Worm (Caenorhabditis elegans) whole organism, L3 larva: ENCODE measurements around the gene sprr-2.

Source experiments
- R02D3.7 ChIP-seq: fragments of 150-350 bp; optimal IDR thresholded peaks from 2 replicates; lab custom pipeline; 2014; ENCODE audit warnings: missing biosample characterization, missing genetic modification characterization
- ZK546.5 ChIP-seq: sonication (generic microtip); optimal IDR thresholded peaks from 2 replicates; lab custom pipeline; 2017; ENCODE audit warnings: missing biosample characterization, missing genetic modification characterization
- aly-2 ChIP-seq: fragments of 150-350 bp; optimal IDR thresholded peaks from 2 replicates; lab custom pipeline; 2014; ENCODE audit warnings: missing biosample characterization, missing genetic modification characterization
- ama-1 ChIP-seq: fragments of 150-350 bp; optimal IDR thresholded peaks from 2 replicates; lab custom pipeline; 2018
- ceh-16 ChIP-seq: sonication (generic microtip); optimal IDR thresholded peaks from 2 replicates; lab custom pipeline; 2017; ENCODE audit warnings: missing biosample characterization, missing genetic modification characterization
- ceh-28 ChIP-seq: fragments of 150-350 bp; optimal IDR thresholded peaks from 2 replicates; lab custom pipeline; 2014; ENCODE audit warnings: missing biosample characterization, missing genetic modification reagents, missing genetic modification characterization
- ceh-82 ChIP-seq: fragments of 150-350 bp; optimal IDR thresholded peaks from 2 replicates; lab custom pipeline; 2014; ENCODE audit warnings: missing biosample characterization, missing genetic modification characterization
- ceh-9 ChIP-seq: sonication (generic microtip); optimal IDR thresholded peaks from 2 replicates; lab custom pipeline; 2018; ENCODE audit warnings: missing biosample characterization, missing genetic modification characterization
- egl-27 ChIP-seq: sonication (generic microtip); optimal IDR thresholded peaks from 4 replicates; lab custom pipeline; 2017; ENCODE audit warnings: missing biosample characterization, missing genetic modification reagents, missing genetic modification characterization
- egl-5 ChIP-seq: fragments of 150-350 bp; optimal IDR thresholded peaks from 2 replicates; lab custom pipeline; 2017; ENCODE audit warnings: missing biosample characterization, missing genetic modification reagents, missing genetic modification characterization, inconsistent platforms
- elt-1 ChIP-seq: fragments of 150-350 bp; optimal IDR thresholded peaks from 2 replicates; lab custom pipeline; 2014; ENCODE audit warnings: missing biosample characterization, missing genetic modification characterization
- elt-2 ChIP-seq: sonication (generic microtip); optimal IDR thresholded peaks from 2 replicates; lab custom pipeline; 2016; ENCODE audit warnings: missing genetic modification reagents, mild to moderate bottlenecking, missing genetic modification characterization, missing compliant biosample characterization
- eor-1 ChIP-seq, 2 experiments: fragments of 150-350 bp; optimal IDR thresholded peaks; 2 replicates each; lab custom pipeline; 2014 to 2018; ENCODE audit warnings: missing biosample characterization in 2 of 2, missing genetic modification characterization in 2 of 2
- fkh-10 ChIP-seq: sonication (generic microtip); optimal IDR thresholded peaks from 2 replicates; lab custom pipeline; 2017; ENCODE audit warnings: missing biosample characterization, missing genetic modification reagents, missing genetic modification characterization
- fkh-2 ChIP-seq: fragments of 150-350 bp; optimal IDR thresholded peaks from 2 replicates; lab custom pipeline; 2014; ENCODE audit warnings: missing biosample characterization, missing genetic modification reagents, missing genetic modification characterization
- fos-1 ChIP-seq: fragments of 150-350 bp; optimal IDR thresholded peaks from 2 replicates; lab custom pipeline; 2014; ENCODE audit warnings: missing biosample characterization, missing genetic modification characterization
- hmg-11 ChIP-seq: sonication (generic microtip); optimal IDR thresholded peaks from 2 replicates; lab custom pipeline; 2016; ENCODE audit warnings: missing genetic modification characterization, missing compliant biosample characterization
- jun-1 ChIP-seq: fragments of 150-350 bp; optimal IDR thresholded peaks from 2 replicates; lab custom pipeline; 2014; ENCODE audit warnings: missing biosample characterization, missing genetic modification reagents, missing genetic modification characterization
- lin-39 ChIP-seq: fragments of 150-350 bp; optimal IDR thresholded peaks from 2 replicates; lab custom pipeline; 2018; ENCODE audit warnings: missing biosample characterization, missing genetic modification reagents, missing genetic modification characterization
- lsy-12 ChIP-seq: sonication (generic microtip); optimal IDR thresholded peaks from 2 replicates; lab custom pipeline; 2016; ENCODE audit warnings: mild to moderate bottlenecking, missing genetic modification characterization, missing compliant biosample characterization
- mdl-1 ChIP-seq: fragments of 150-350 bp; optimal IDR thresholded peaks from 2 replicates; lab custom pipeline; 2014; ENCODE audit warnings: missing biosample characterization, missing genetic modification characterization
- mml-1 ChIP-seq: fragments of 150-350 bp; sonication (generic microtip); optimal IDR thresholded peaks from 3 replicates; lab custom pipeline; 2014; ENCODE audit warnings: missing biosample characterization, missing genetic modification characterization
- nfya-1 ChIP-seq: sonication (generic microtip); optimal IDR thresholded peaks from 2 replicates; lab custom pipeline; 2017; ENCODE audit warnings: missing genetic modification characterization, mild to moderate bottlenecking, missing compliant biosample characterization, antibody characterized with exemption, moderate library complexity; ENCODE audit not compliant: insufficient read depth
- nhr-11 ChIP-seq: fragments of 150-350 bp; optimal IDR thresholded peaks from 2 replicates; lab custom pipeline; 2014; ENCODE audit warnings: missing biosample characterization, missing genetic modification characterization
- nhr-12 ChIP-seq: fragments of 150-350 bp; optimal IDR thresholded peaks from 2 replicates; lab custom pipeline; 2014; ENCODE audit warnings: missing biosample characterization, missing genetic modification characterization
- nhr-23 ChIP-seq: fragments of 150-350 bp; optimal IDR thresholded peaks from 2 replicates; lab custom pipeline; 2014; ENCODE audit warnings: missing biosample characterization, missing genetic modification reagents, missing genetic modification characterization
- nhr-237 ChIP-seq: fragments of 150-350 bp; optimal IDR thresholded peaks from 2 replicates; lab custom pipeline; 2014; ENCODE audit warnings: missing biosample characterization, missing genetic modification characterization
- nhr-25 ChIP-seq: sonication (generic microtip); optimal IDR thresholded peaks from 2 replicates; lab custom pipeline; 2017; ENCODE audit warnings: missing biosample characterization, missing genetic modification characterization
- nhr-28 ChIP-seq: fragments of 150-350 bp; optimal IDR thresholded peaks from 2 replicates; lab custom pipeline; 2014; ENCODE audit warnings: missing biosample characterization, missing genetic modification characterization
- nhr-43 ChIP-seq: sonication (generic microtip); optimal IDR thresholded peaks from 2 replicates; lab custom pipeline; 2016; ENCODE audit warnings: mild to moderate bottlenecking, missing genetic modification characterization, missing compliant biosample characterization; ENCODE audit not compliant: poor library complexity, severe bottlenecking
- nhr-67 ChIP-seq: fragments of 150-350 bp; optimal IDR thresholded peaks from 2 replicates; lab custom pipeline; 2014; ENCODE audit warnings: missing biosample characterization, missing genetic modification characterization
- nhr-76 ChIP-seq: fragments of 150-350 bp; sonication (generic microtip); optimal IDR thresholded peaks from 5 replicates; lab custom pipeline; 2014; ENCODE audit warnings: missing biosample characterization, missing genetic modification characterization
- nhr-77 ChIP-seq: fragments of 150-350 bp; optimal IDR thresholded peaks from 2 replicates; lab custom pipeline; 2014; ENCODE audit warnings: missing biosample characterization, missing genetic modification characterization
- pha-4 ChIP-seq: fragments of 150-350 bp; optimal IDR thresholded peaks from 2 replicates; lab custom pipeline; 2014; ENCODE audit warnings: missing biosample characterization, missing genetic modification reagents, missing genetic modification characterization
- pqm-1 ChIP-seq: fragments of 150-350 bp; optimal IDR thresholded peaks from 2 replicates; lab custom pipeline; 2017; ENCODE audit warnings: missing biosample characterization, missing genetic modification characterization, inconsistent platforms
- sea-2 ChIP-seq: fragments of 150-350 bp; sonication (generic microtip); optimal IDR thresholded peaks from 4 replicates; lab custom pipeline; 2014; ENCODE audit warnings: missing biosample characterization, missing genetic modification reagents, missing genetic modification characterization
- skn-1 ChIP-seq: fragments of 150-350 bp; optimal IDR thresholded peaks from 2 replicates; lab custom pipeline; 2014; ENCODE audit warnings: missing biosample characterization, missing genetic modification characterization
- snpc-4 ChIP-seq: fragments of 150-350 bp; optimal IDR thresholded peaks from 2 replicates; lab custom pipeline; 2014; ENCODE audit warnings: missing biosample characterization, missing genetic modification characterization
- tbx-2 ChIP-seq: sonication (generic microtip); optimal IDR thresholded peaks from 2 replicates; lab custom pipeline; 2016; ENCODE audit warnings: mild to moderate bottlenecking, missing genetic modification characterization, missing compliant biosample characterization
- unc-39 ChIP-seq: sonication (generic microtip); optimal IDR thresholded peaks from 4 replicates; lab custom pipeline; 2017; ENCODE audit warnings: missing biosample characterization, missing genetic modification characterization
- unc-62 ChIP-seq: fragments of 150-350 bp; sonication (generic microtip); optimal IDR thresholded peaks from 4 replicates; lab custom pipeline; 2014; ENCODE audit warnings: missing biosample characterization, missing genetic modification reagents, missing genetic modification characterization
- zag-1 ChIP-seq: fragments of 150-350 bp; optimal IDR thresholded peaks from 2 replicates; lab custom pipeline; 2014; ENCODE audit warnings: missing biosample characterization, missing genetic modification characterization
- ztf-11 ChIP-seq: fragments of 150-350 bp; optimal IDR thresholded peaks from 2 replicates; lab custom pipeline; 2014; ENCODE audit warnings: missing biosample characterization, missing genetic modification characterization
- ztf-4 ChIP-seq: fragments of 150-350 bp; optimal IDR thresholded peaks from 2 replicates; lab custom pipeline; 2014; ENCODE audit warnings: missing biosample characterization, missing genetic modification characterization

The sprr-2 gene

DNA sequence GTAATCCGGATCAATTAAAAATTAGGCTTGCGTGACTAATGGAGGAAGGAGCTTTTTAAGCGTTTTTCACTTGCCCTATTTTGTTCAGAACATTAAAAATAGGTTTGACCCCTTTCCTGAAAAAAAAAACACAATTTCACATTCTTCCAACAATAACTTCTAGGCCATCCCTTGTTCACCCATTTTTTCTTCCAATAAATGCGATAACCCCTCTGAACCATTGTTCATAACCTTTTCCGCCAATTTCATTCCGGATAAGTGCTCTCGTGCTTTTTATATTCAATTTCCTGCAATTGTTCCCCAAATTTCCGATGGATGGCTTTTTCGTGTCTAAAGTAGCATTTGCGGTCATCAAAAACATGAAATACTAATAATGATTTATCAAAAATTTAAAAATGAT is 22.2 kb downstream of the sprr-2 start:
- TF ChIP-seq mml-1 (tag; lab: Kevin White, UChicago) (no peak), fos-1 (tag; lab: Kevin White, UChicago) (no peak), tbx-2 (tag; lab: Kevin White, UChicago) (peak; percentile 36), ceh-16 (tag; lab: Kevin White, UChicago) (no peak), unc-62 (no peak), unc-39 (no peak), fkh-10 (GFP tag; lab: Kevin White, UChicago) (no peak), lin-39 (tag; lab: Kevin White, UChicago) (no peak), skn-1 (tag; lab: Kevin White, UChicago) (no peak), ceh-28 (no peak), nhr-28 (tag; lab: Kevin White, UChicago) (no peak), nhr-76 (no peak), ZK546.5 (tag; lab: Kevin White, UChicago) (no peak), nhr-23 (tag; lab: Kevin White, UChicago) (peak; percentile 26), nhr-25 (tag; lab: Kevin White, UChicago) (no peak), pha-4 (tag; lab: Kevin White, UChicago) (peak; percentile 25), sea-2 (GFP tag; lab: Kevin White, UChicago) (no peak), ama-1 (lab: Kevin White, UChicago) (peak; percentile 72), nhr-12 (tag; lab: Kevin White, UChicago) (no peak), hmg-11 (no peak), egl-27 (tag; lab: Kevin White, UChicago) (no peak), ceh-9 (tag; lab: Kevin White, UChicago) (no peak), nhr-77 (no peak), lsy-12 (tag; lab: Kevin White, UChicago) (no peak), aly-2 (tag; lab: Kevin White, UChicago) (peak; percentile 31), mdl-1 (tag; lab: Kevin White, UChicago) (no peak), ztf-4 (tag; lab: Kevin White, UChicago) (no peak), nhr-43 (peak; percentile 74), ceh-82 (tag; lab: Kevin White, UChicago) (no peak), nhr-11 (tag; lab: Kevin White, UChicago) (no peak), nhr-237 (tag; lab: Kevin White, UChicago) (no peak), fkh-2 (no peak), eor-1 (tag; optimal IDR thresholded peaks at IDR 0.05; lab: Kevin White, UChicago) (no peak), egl-5 (no peak), elt-2 (tag; lab: Kevin White, UChicago) (no peak), snpc-4 (tag; lab: Kevin White, UChicago) (no peak), jun-1 (tag; lab: Kevin White, UChicago) (no peak)

DNA sequence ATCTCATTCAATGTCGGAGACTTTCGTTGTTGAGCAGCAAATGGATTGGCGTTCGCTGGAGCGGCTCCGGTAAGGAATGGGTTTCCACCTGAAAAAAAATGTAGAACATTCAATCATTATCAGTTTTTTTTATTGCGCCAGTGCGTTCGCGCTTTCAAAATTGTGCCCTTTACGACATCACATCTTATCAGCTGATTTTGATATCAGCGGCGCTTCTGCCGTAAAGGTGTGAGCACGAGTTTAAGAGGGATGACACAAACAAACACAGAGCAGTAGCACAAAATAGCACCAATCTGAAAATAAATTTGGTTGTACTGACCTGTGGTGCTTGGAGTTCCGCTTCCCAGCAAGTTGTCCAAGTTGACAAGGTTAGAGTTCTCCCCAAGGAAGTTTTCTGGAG is 23.5 kb downstream of the sprr-2 start:
- TF ChIP-seq lin-39 (tag; lab: Kevin White, UChicago), result no peak
- peak; percentile 55 for TF ChIP-seq ama-1 (lab: Kevin White, UChicago)
- TF ChIP-seq mdl-1 (tag; lab: Kevin White, UChicago), result no peak
- TF ChIP-seq pqm-1 (tag; lab: Kevin White, UChicago), result peak; percentile 83
- peak; percentile 7 for TF ChIP-seq nhr-43
- peak; percentile 3 for TF ChIP-seq nfya-1 (tag; lab: Kevin White, UChicago)
- peak; percentile 94 for TF ChIP-seq elt-2 (tag; lab: Kevin White, UChicago)
- TF ChIP-seq pha-4 (tag; lab: Kevin White, UChicago), result peak; percentile 29
- peak; percentile 7 for TF ChIP-seq jun-1 (tag; lab: Kevin White, UChicago)

DNA sequence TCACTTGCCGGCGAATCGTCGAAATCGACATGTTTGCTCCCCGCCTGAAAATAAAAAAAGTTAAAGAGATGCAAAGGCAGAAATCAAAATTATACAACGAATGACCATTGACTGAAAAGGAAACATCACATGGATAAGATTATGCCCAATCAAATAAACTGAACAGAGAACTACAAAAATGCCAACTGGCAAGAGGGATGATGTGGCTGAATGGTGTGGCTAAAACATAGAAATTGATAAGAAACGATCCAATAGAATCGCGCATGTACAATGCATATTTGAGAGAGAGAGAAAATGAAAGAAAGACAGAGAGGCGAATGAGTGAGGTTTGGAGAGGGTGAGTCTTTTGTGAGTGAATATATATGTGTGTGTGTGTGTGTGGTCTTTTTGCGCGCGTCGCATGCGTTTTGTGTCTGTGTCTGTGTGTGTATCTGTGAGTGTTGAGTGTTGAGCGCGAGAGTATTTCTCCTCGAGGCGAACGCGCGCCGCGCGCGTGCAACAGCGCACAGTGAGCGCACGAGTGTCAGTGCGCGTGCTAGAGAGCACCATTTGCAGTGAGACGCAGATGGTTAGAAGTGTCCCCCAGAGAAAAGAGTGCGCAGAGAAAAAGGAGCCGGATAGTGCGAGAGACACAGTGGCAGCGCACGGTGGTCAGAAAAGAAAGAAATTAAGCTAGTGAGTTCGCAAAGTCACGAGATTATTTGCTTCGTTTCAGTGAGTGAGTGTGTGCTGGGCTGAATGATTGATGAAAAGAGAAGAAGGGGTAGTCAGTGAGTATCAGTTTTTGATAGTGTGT is 25.4 kb downstream of the sprr-2 start, which contains the start of gene epn-1:
epn-1 (minus strand) TSS at position 51 of the 796 bp plus-strand sequence.
- peak; percentile 93 for TF ChIP-seq pha-4 (tag; lab: Kevin White, UChicago)
- TF ChIP-seq ceh-28, result peak; percentile 90
- TF ChIP-seq aly-2 (tag; lab: Kevin White, UChicago), result no peak
- peak; percentile 82 for TF ChIP-seq zag-1 (tag; lab: Kevin White, UChicago)
- peak; percentile 64 for TF ChIP-seq skn-1 (tag; lab: Kevin White, UChicago)
- TF ChIP-seq pqm-1 (tag; lab: Kevin White, UChicago), result peak; percentile 89
- peak; percentile 99 for TF ChIP-seq jun-1 (tag; lab: Kevin White, UChicago)
- TF ChIP-seq nhr-25 (tag; lab: Kevin White, UChicago), result peak; percentile 99
- TF ChIP-seq snpc-4 (tag; lab: Kevin White, UChicago), result peak; percentile 69
- TF ChIP-seq ceh-82 (tag; lab: Kevin White, UChicago), result peak; percentile 82
- peak; percentile 92 for TF ChIP-seq egl-27 (tag; lab: Kevin White, UChicago)
- TF ChIP-seq nhr-77, result peak; percentile 81
- no peak for TF ChIP-seq nhr-28 (tag; lab: Kevin White, UChicago)
- peak; percentile 63 for TF ChIP-seq nhr-76
- TF ChIP-seq lsy-12 (tag; lab: Kevin White, UChicago), result peak; percentile 94
- peak; percentile 46 for TF ChIP-seq nhr-237 (tag; lab: Kevin White, UChicago)
- TF ChIP-seq elt-1 (tag; lab: Kevin White, UChicago), result peak; percentile 82
- no peak for TF ChIP-seq ceh-9 (tag; lab: Kevin White, UChicago)
- no peak for TF ChIP-seq unc-39
- peak; percentile 73 for TF ChIP-seq mml-1 (tag; lab: Kevin White, UChicago)
- peak; percentile 70 for TF ChIP-seq sea-2 (GFP tag; lab: Kevin White, UChicago)
- TF ChIP-seq fkh-10 (GFP tag; lab: Kevin White, UChicago), result peak; percentile 90
- peak; percentile 95 for TF ChIP-seq hmg-11
- TF ChIP-seq fos-1 (tag; lab: Kevin White, UChicago), result peak; percentile 76
- TF ChIP-seq lin-39 (tag; lab: Kevin White, UChicago), result peak; percentile 97
- no peak for TF ChIP-seq ztf-11
- no peak for TF ChIP-seq nhr-67 (tag; lab: Kevin White, UChicago)
- TF ChIP-seq nhr-23 (tag; lab: Kevin White, UChicago), result peak; percentile 91
- no peak for TF ChIP-seq ama-1 (lab: Kevin White, UChicago)
- peak; percentile 82 for TF ChIP-seq R02D3.7 (tag; lab: Kevin White, UChicago)
- TF ChIP-seq ceh-16 (tag; lab: Kevin White, UChicago), result no peak
